Fruit fly (Drosophila melanogaster) whole organism, embryonic: ENCODE results near the gene Rhp.

Source experiments
- Atf6 ChIP-seq: fragments of 200-800 bp; sonication (Bioruptor generic); IDR thresholded peaks from 2 replicates; pipeline ENCODE4 v1.3.6; 2022; ENCODE audit warnings: missing biosample characterization, missing genetic modification characterization
- Blimp-1 ChIP-seq: fragments of 200-800 bp; sonication (Bioruptor generic); optimal IDR thresholded peaks from 3 replicates; lab custom pipeline; 2018; ENCODE audit warnings: missing biosample characterization, missing genetic modification characterization, mild to moderate bottlenecking, moderate library complexity, missing genetic modification reagents
- CG10267 ChIP-seq: fragments of 200-800 bp; sonication (Bioruptor generic); optimal IDR thresholded peaks from 2 replicates; lab custom pipeline; 2018; ENCODE audit warnings: missing biosample characterization, mild to moderate bottlenecking, missing genetic modification characterization, moderate library complexity
- CG10565 ChIP-seq: fragments of 200-800 bp; sonication (Bioruptor generic); optimal IDR thresholded peaks from 3 replicates; lab custom pipeline; 2016; ENCODE audit warnings: missing biosample characterization, mild to moderate bottlenecking, missing genetic modification characterization
- CG10959 ChIP-seq: fragments of 200-800 bp; sonication (Bioruptor generic); IDR thresholded peaks from 2 replicates; pipeline ENCODE4 v1.3.6; 2022; ENCODE audit warnings: missing biosample characterization, missing genetic modification characterization
- CG11085 ChIP-seq: fragments of 200-800 bp; sonication (Bioruptor generic); IDR thresholded peaks from 2 replicates; pipeline ENCODE4 v1.3.6; 2022; ENCODE audit warnings: missing biosample characterization, missing genetic modification characterization
- CG14014 ChIP-seq: fragments of 200-800 bp; sonication (Bioruptor generic); IDR thresholded peaks from 2 replicates; pipeline ENCODE4 v1.3.6; 2022; ENCODE audit warnings: missing biosample characterization, missing genetic modification characterization
- CG1529 ChIP-seq: fragments of 200-800 bp; sonication (Bioruptor generic); optimal IDR thresholded peaks from 3 replicates; lab custom pipeline; 2018; ENCODE audit warnings: missing biosample characterization, missing genetic modification characterization
- CG17186 ChIP-seq: fragments of 200-800 bp; sonication (Bioruptor generic); optimal IDR thresholded peaks from 3 replicates; lab custom pipeline; 2017; ENCODE audit warnings: missing biosample characterization, missing genetic modification reagents, missing genetic modification characterization
- CG17568 ChIP-seq: fragments of 200-800 bp; sonication (Bioruptor generic); optimal IDR thresholded peaks from 2 replicates; lab custom pipeline; 2018; ENCODE audit warnings: missing biosample characterization, mild to moderate bottlenecking, missing genetic modification characterization, moderate library complexity
- CG1832 ChIP-seq: fragments of 200-800 bp; sonication (Bioruptor generic); optimal IDR thresholded peaks from 2 replicates; lab custom pipeline; 2017; ENCODE audit warnings: missing biosample characterization, mild to moderate bottlenecking, missing genetic modification characterization, inconsistent platforms
- CG18619 ChIP-seq: fragments of 200-800 bp; sonication (Bioruptor generic); optimal IDR thresholded peaks from 3 replicates; lab custom pipeline; 2017; ENCODE audit warnings: missing biosample characterization, mild to moderate bottlenecking, missing genetic modification characterization
- CG2202 ChIP-seq: fragments of 200-800 bp; sonication (Bioruptor generic); optimal IDR thresholded peaks from 2 replicates; lab custom pipeline; 2018; ENCODE audit warnings: missing biosample characterization, mild to moderate bottlenecking, missing genetic modification characterization
- CG32532 ChIP-seq: fragments of 200-800 bp; sonication (Bioruptor generic); IDR thresholded peaks from 2 replicates; pipeline ENCODE4 v1.3.6; 2022; ENCODE audit warnings: missing biosample characterization, missing genetic modification characterization
- CG32767 ChIP-seq: fragments of 200-800 bp; sonication (Bioruptor generic); IDR thresholded peaks from 2 replicates; pipeline ENCODE4 v1.3.6; 2022; ENCODE audit warnings: missing biosample characterization, missing genetic modification characterization
- CG34376 ChIP-seq: fragments of 200-800 bp; sonication (Bioruptor generic); optimal IDR thresholded peaks from 2 replicates; lab custom pipeline; 2018; ENCODE audit warnings: missing biosample characterization, mild to moderate bottlenecking, missing genetic modification characterization
- CG7556 ChIP-seq: fragments of 200-800 bp; sonication (Bioruptor generic); optimal IDR thresholded peaks from 2 replicates; lab custom pipeline; 2017; ENCODE audit warnings: missing biosample characterization, mild to moderate bottlenecking, missing genetic modification characterization
- CG8290 ChIP-seq, 3 experiments: fragments of 200-800 bp; sonication (Bioruptor generic); optimal IDR thresholded peaks; 2 replicates each; lab custom pipeline; 2016 to 2019; ENCODE audit warnings: missing biosample characterization in 3 of 3, missing genetic modification characterization in 3 of 3, mild to moderate bottlenecking in 2 of 3, moderate library complexity in 1 of 3
- CG8388 ChIP-seq: fragments of 200-800 bp; sonication (Bioruptor generic); optimal IDR thresholded peaks from 2 replicates; lab custom pipeline; 2019; ENCODE audit warnings: missing biosample characterization, mild to moderate bottlenecking, missing genetic modification characterization, moderate library complexity
- CG9727 ChIP-seq: fragments of 200-800 bp; sonication (Bioruptor generic); optimal IDR thresholded peaks from 3 replicates; lab custom pipeline; 2017; ENCODE audit warnings: missing biosample characterization, mild to moderate bottlenecking, missing genetic modification characterization
- Dll ChIP-seq: fragments of 200-800 bp; sonication (Bioruptor generic); IDR thresholded peaks from 4 replicates; pipeline ENCODE4 v1.3.6; 2022; ENCODE audit warnings: missing biosample characterization, missing genetic modification characterization; ENCODE audit not compliant: partially characterized antibody
- Ets65A ChIP-seq: fragments of 200-800 bp; sonication (Bioruptor generic); peaks from one replicate; lab custom pipeline; 2016; ENCODE audit warnings: missing biosample characterization, missing genetic modification characterization
- Fer3 ChIP-seq: fragments of 200-800 bp; sonication (Bioruptor generic); optimal IDR thresholded peaks from 2 replicates; lab custom pipeline; 2018; ENCODE audit warnings: missing biosample characterization, mild to moderate bottlenecking, missing genetic modification characterization, moderate library complexity
- Lhr ChIP-seq: fragments of 200-800 bp; sonication (Bioruptor generic); optimal IDR thresholded peaks from 3 replicates; lab custom pipeline; 2017; ENCODE audit warnings: mild to moderate bottlenecking, missing biosample characterization, missing genetic modification reagents, missing genetic modification characterization
- NC2β ChIP-seq: fragments of 200-800 bp; sonication (Bioruptor generic); optimal IDR thresholded peaks from 2 replicates; lab custom pipeline; 2016; ENCODE audit warnings: missing biosample characterization, missing genetic modification characterization
- Side ChIP-seq: fragments of 200-800 bp; sonication (Bioruptor generic); optimal IDR thresholded peaks from 2 replicates; lab custom pipeline; 2016; ENCODE audit warnings: missing biosample characterization, missing genetic modification characterization
- bcd ChIP-seq: fragments of 200-800 bp; sonication (Bioruptor generic); optimal IDR thresholded peaks from 2 replicates; lab custom pipeline; 2017; ENCODE audit warnings: missing biosample characterization, mild to moderate bottlenecking, missing genetic modification characterization
- btn ChIP-seq: fragments of 200-800 bp; sonication (Bioruptor generic); optimal IDR thresholded peaks from 2 replicates; lab custom pipeline; 2016; ENCODE audit warnings: missing biosample characterization, missing genetic modification characterization
- chn ChIP-seq: fragments of 200-800 bp; sonication (Bioruptor generic); optimal IDR thresholded peaks from 2 replicates; lab custom pipeline; 2016; ENCODE audit warnings: missing biosample characterization, missing genetic modification characterization
- cwo ChIP-seq: fragments of 200-800 bp; sonication (Bioruptor generic); optimal IDR thresholded peaks from 3 replicates; lab custom pipeline; 2017; ENCODE audit warnings: missing biosample characterization, missing genetic modification characterization, mild to moderate bottlenecking, moderate library complexity, missing genetic modification reagents
- dpn ChIP-seq, 2 experiments: fragments of 200-800 bp; sonication (Bioruptor generic); optimal IDR thresholded peaks; 3 replicates each; lab custom pipeline; 2016; ENCODE audit warnings: missing biosample characterization in 2 of 2, missing genetic modification characterization in 2 of 2
- exex ChIP-seq: fragments of 200-800 bp; sonication (Bioruptor generic); optimal IDR thresholded peaks from 4 replicates; lab custom pipeline; 2018; ENCODE audit warnings: missing biosample characterization, mild to moderate bottlenecking, missing genetic modification characterization, moderate library complexity
- fd3F ChIP-seq: fragments of 200-800 bp; sonication (Bioruptor generic); optimal IDR thresholded peaks from 2 replicates; lab custom pipeline; 2018; ENCODE audit warnings: missing biosample characterization, mild to moderate bottlenecking, missing genetic modification characterization, moderate library complexity
- mam ChIP-seq: fragments of 200-800 bp; sonication (Bioruptor generic); optimal IDR thresholded peaks from 3 replicates; lab custom pipeline; 2016; ENCODE audit warnings: missing biosample characterization, missing genetic modification characterization
- psq ChIP-seq: fragments of 200-800 bp; sonication (Bioruptor generic); optimal IDR thresholded peaks from 2 replicates; lab custom pipeline; 2017; ENCODE audit warnings: missing biosample characterization, missing genetic modification characterization
- sens ChIP-seq: fragments of 200-800 bp; sonication (Bioruptor generic); peaks from one replicate; lab custom pipeline; 2016; ENCODE audit warnings: missing biosample characterization, missing genetic modification characterization
- shn ChIP-seq: fragments of 200-800 bp; sonication (Bioruptor generic); optimal IDR thresholded peaks from 3 replicates; lab custom pipeline; 2016; ENCODE audit warnings: missing biosample characterization, missing genetic modification characterization
- sim ChIP-seq: fragments of 200-800 bp; sonication (Bioruptor generic); IDR thresholded peaks from 2 replicates; pipeline ENCODE4 v1.3.6; 2022; ENCODE audit warnings: missing biosample characterization, missing genetic modification characterization
- stwl ChIP-seq: fragments of 200-800 bp; sonication (Bioruptor generic); optimal IDR thresholded peaks from 3 replicates; lab custom pipeline; 2018; ENCODE audit warnings: missing biosample characterization, mild to moderate bottlenecking, missing genetic modification characterization, moderate library complexity
- tll ChIP-seq, 2 experiments: fragments of 200-800 bp in 1 of 2; fragments of >200 bp in 1 of 2; sonication (Bioruptor generic) in 1 of 2; optimal IDR thresholded peaks; 2 replicates each; lab custom pipeline; 2017 to 2019; ENCODE audit warnings: missing biosample characterization in 2 of 2, missing genetic modification characterization in 2 of 2, mild to moderate bottlenecking in 1 of 2, moderate library complexity in 1 of 2

Rhp gene

DNA sequence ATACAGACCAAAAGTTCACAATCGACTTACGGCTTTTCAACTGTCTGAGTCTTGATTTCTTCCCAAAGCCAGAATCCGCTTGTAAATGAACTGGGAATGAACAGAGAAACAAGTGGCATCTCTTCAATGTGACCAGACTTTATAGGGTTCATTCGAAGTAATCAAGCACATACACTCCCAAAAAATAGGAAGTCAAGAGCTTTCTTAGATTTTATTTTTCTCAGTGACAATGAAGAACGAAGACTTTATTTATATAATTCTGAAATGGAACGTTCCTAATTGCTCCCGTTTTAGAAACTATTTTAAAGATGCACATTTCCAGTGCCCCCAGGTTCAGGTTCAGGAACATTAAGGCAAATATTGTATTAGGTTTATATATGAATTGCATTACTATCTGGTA, 19.2 kb downstream of the Rhp start:
- TF ChIP-seq CG18619 (GFP tag; lab: Kevin White, UChicago) (no peak), fd3F (GFP tag; lab: Kevin White, UChicago) (no peak), CG10267 (no peak), Ets65A (peak; percentile 52), btn (no peak), CG32532 (GFP tag; lab: Robert Waterston, UW) (no peak), CG32767 (GFP tag; lab: Robert Waterston, UW) (no peak), Side (GFP tag; lab: Kevin White, UChicago) (no peak), tll (GFP tag; optimal IDR thresholded peaks at IDR 0.05; lab: Kevin White, UChicago) (no peak), NC2β (no peak), CG17568 (GFP tag; lab: Kevin White, UChicago) (no peak), psq (GFP tag; lab: Kevin White, UChicago) (no peak), CG11085 (no peak), CG7556 (GFP tag; lab: Kevin White, UChicago) (no peak), CG2202 (tag; lab: Kevin White, UChicago) (no peak), Lhr (GFP tag; lab: Kevin White, UChicago) (peak; percentile 6), CG34376 (GFP tag; lab: Kevin White, UChicago) (no peak), chn (GFP tag; lab: Kevin White, UChicago) (no peak), Blimp-1 (GFP tag; lab: Kevin White, UChicago) (no peak), Dll (GFP tag; lab: Robert Waterston, UW) (no peak), stwl (tag; lab: Kevin White, UChicago) (peak; percentile 6), dpn (GFP tag; optimal IDR thresholded peaks at IDR 0.05; lab: Kevin White, UChicago) (no peak), CG17186 (GFP tag; lab: Kevin White, UChicago) (no peak), CG8388 (no peak), sens (GFP tag; lab: Kevin White, UChicago) (peak; percentile 61), CG1832 (GFP tag; lab: Kevin White, UChicago) (no peak), CG9727 (no peak), cwo (no peak), CG8290 (GFP tag; optimal IDR thresholded peaks at IDR 0.05; lab: Kevin White, UChicago) (peak; percentile 25), CG8290 (tag; optimal IDR thresholded peaks at IDR 0.05; lab: Kevin White, UChicago) (no peak), sim (GFP tag; lab: Robert Waterston, UW) (no peak), Fer3 (tag; lab: Kevin White, UChicago) (no peak), exex (tag; lab: Kevin White, UChicago) (no peak), CG14014 (GFP tag; lab: Robert Waterston, UW) (no peak)
- TF ChIP-seq, all 482 proteins: peak for 5

DNA sequence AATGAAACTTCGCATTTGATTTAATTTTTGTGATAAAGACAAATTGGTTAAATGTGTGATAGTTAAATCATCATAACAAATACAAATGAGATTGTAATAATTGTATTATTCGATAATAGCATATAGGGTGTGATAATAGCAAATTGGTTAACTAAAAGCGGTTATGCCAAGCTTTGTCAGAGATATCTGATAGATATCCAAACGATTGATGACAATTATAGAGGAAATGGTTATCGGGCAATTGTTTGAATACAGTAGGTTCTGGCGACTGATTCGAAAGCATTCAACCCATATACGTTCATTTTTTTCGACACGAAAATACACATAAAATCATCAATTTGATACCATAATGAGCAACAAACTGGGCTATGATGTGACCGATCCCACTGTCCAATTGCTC, 20.6 kb downstream of the Rhp start, which contains the start of gene CG8509:
Gene CG8509 (plus strand): TSS at position 301 of the 400 bp plus-strand sequence.
- TF ChIP-seq mam (GFP tag; lab: Kevin White, UChicago) (no peak), bcd (GFP tag; lab: Kevin White, UChicago) (no peak), shn (GFP tag; lab: Kevin White, UChicago) (no peak), CG10959 (GFP tag; lab: Robert Waterston, UW) (no peak), CG1529 (GFP tag; lab: Kevin White, UChicago) (no peak), CG10565 (GFP tag; lab: Kevin White, UChicago) (no peak), Atf6 (GFP tag; lab: Robert Waterston, UW) (no peak)
